Worm (Caenorhabditis elegans): ENCODE data around the gene Y55F3AR.2.
A peak's percentile ranks its signal among the peaks of the same experiment; 100 is the strongest.
"Not testable (repeated sequence)": the region's sequence is repeated elsewhere in the genome, so short reads cannot be mapped to it uniquely, and the experiment has no call there.

Gene Y55F3AR.2

ce11 chrIV:1051636-1052133 lies 42.7 kb upstream of the Y55F3AR.2 start, which contains the start of gene Y55F3AM.21:
Gene Y55F3AM.21 (minus strand): TSS chrIV:1051686.
- not testable (repeated sequence) for TF ChIP-seq sptf-1 (tag; optimal IDR thresholded peaks at IDR 0.05); ztf-11 (tag; optimal IDR thresholded peaks at IDR 0.05); ceh-83 (GFP tag; optimal IDR thresholded peaks at IDR 0.05)

ce11 chrIV:1053989-1054388 lies 40.4 kb upstream of the Y55F3AR.2 start:
- TF ChIP-seq ceh-39 (tag; optimal IDR thresholded peaks at IDR 0.05) (no peak), M03D4.4 (tag; optimal IDR thresholded peaks at IDR 0.05) (no peak), lsy-2 (tag; optimal IDR thresholded peaks at IDR 0.05) (no peak), bed-3 (GFP tag; optimal IDR thresholded peaks at IDR 0.05) (no peak), zip-8 (tag; optimal IDR thresholded peaks at IDR 0.05) (no peak), unc-120 (tag; optimal IDR thresholded peaks at IDR 0.05; ENCODE audit: poor library complexity, severe bottlenecking) (no peak), ham-2 (GFP tag; optimal IDR thresholded peaks at IDR 0.05) (no peak), nhr-237 (tag; optimal IDR thresholded peaks at IDR 0.05) (no peak), lin-32 (GFP tag; optimal IDR thresholded peaks at IDR 0.05) (no peak), elt-3 (tag; optimal IDR thresholded peaks at IDR 0.05) (no peak), ceh-83 (GFP tag; optimal IDR thresholded peaks at IDR 0.05) (no peak)

- TF ChIP-seq ces-1 (GFP tag; optimal IDR thresholded peaks at IDR 0.05), result peak; percentile 42
- TF ChIP-seq elt-3 (tag; optimal IDR thresholded peaks at IDR 0.05), result no peak
- TF ChIP-seq nhr-237 (tag; optimal IDR thresholded peaks at IDR 0.05), result no peak
Observed at ce11 chrIV:1054736-1055135, 39.6 kb upstream of the Y55F3AR.2 start, which contains the start of gene dcap-1. Gene dcap-1 (minus strand): TSS chrIV:1054794.

ce11 chrIV:1055734-1056133 lies 38.6 kb upstream of the Y55F3AR.2 start:
- no peak for TF ChIP-seq blmp-1 (tag; optimal IDR thresholded peaks at IDR 0.05)
- TF ChIP-seq bed-3 (GFP tag; optimal IDR thresholded peaks at IDR 0.05), result no peak
- no peak for TF ChIP-seq mep-1 (tag; optimal IDR thresholded peaks at IDR 0.05)
- TF ChIP-seq lsy-2 (tag; optimal IDR thresholded peaks at IDR 0.05), result no peak
- TF ChIP-seq nhr-28 (tag; optimal IDR thresholded peaks at IDR 0.05), result no peak
- no peak for TF ChIP-seq zip-8 (tag; optimal IDR thresholded peaks at IDR 0.05)
- no peak for TF ChIP-seq snpc-4 (tag; optimal IDR thresholded peaks at IDR 0.05)
- no peak for TF ChIP-seq nhr-237 (tag; optimal IDR thresholded peaks at IDR 0.05)
- no peak for TF ChIP-seq ceh-83 (GFP tag; optimal IDR thresholded peaks at IDR 0.05)
- no peak for TF ChIP-seq unc-39 (tag; optimal IDR thresholded peaks at IDR 0.05)
- no peak for TF ChIP-seq pha-4 (tag; optimal IDR thresholded peaks at IDR 0.05)
- TF ChIP-seq elt-1 (tag; optimal IDR thresholded peaks at IDR 0.05; ENCODE audit: borderline replicate concordance, insufficient read depth), result no peak
- no peak for TF ChIP-seq mab-5 (tag; optimal IDR thresholded peaks at IDR 0.05)

ce11 chrIV:1056263-1056942 lies 37.9 kb upstream of the Y55F3AR.2 start, which contains the start of the genes Y55F3AM.13 and mrps-25:
Gene Y55F3AM.13 (minus strand): TSS chrIV:1056313.
Gene mrps-25 (plus strand): TSS chrIV:1056892.
- TF ChIP-seq ces-1 (GFP tag; optimal IDR thresholded peaks at IDR 0.05) (peak; percentile 73), pha-4 (tag; optimal IDR thresholded peaks at IDR 0.05) (no peak), mep-1 (tag; optimal IDR thresholded peaks at IDR 0.05) (no peak), nhr-2 (tag; optimal IDR thresholded peaks at IDR 0.05) (no peak), unc-120 (tag; optimal IDR thresholded peaks at IDR 0.05; ENCODE audit: poor library complexity, severe bottlenecking) (no peak), lsy-2 (tag; optimal IDR thresholded peaks at IDR 0.05) (peak; percentile 8), mls-2 (tag; optimal IDR thresholded peaks at IDR 0.05) (no peak), hlh-1 (tag; optimal IDR thresholded peaks at IDR 0.05) (no peak), zip-8 (tag; optimal IDR thresholded peaks at IDR 0.05) (no peak), nhr-237 (tag; optimal IDR thresholded peaks at IDR 0.05) (peak; percentile 28), blmp-1 (tag; optimal IDR thresholded peaks at IDR 0.05) (no peak), ceh-39 (tag; optimal IDR thresholded peaks at IDR 0.05) (no peak)

- no peak for TF ChIP-seq blmp-1 (tag; optimal IDR thresholded peaks at IDR 0.05)
- no peak for TF ChIP-seq ztf-11 (tag; optimal IDR thresholded peaks at IDR 0.05)
- TF ChIP-seq snpc-4 (tag; optimal IDR thresholded peaks at IDR 0.05), result no peak
- no peak for TF ChIP-seq nhr-28 (tag; optimal IDR thresholded peaks at IDR 0.05)
- no peak for TF ChIP-seq mep-1 (tag; optimal IDR thresholded peaks at IDR 0.05)
- no peak for TF ChIP-seq drap-1 (GFP tag; optimal IDR thresholded peaks at IDR 0.05)
- TF ChIP-seq lin-32 (GFP tag; optimal IDR thresholded peaks at IDR 0.05), result no peak
- no peak for TF ChIP-seq nhr-2 (tag; optimal IDR thresholded peaks at IDR 0.05)
- no peak for TF ChIP-seq elt-3 (tag; optimal IDR thresholded peaks at IDR 0.05)
- TF ChIP-seq unc-62 (GFP tag; optimal IDR thresholded peaks at IDR 0.05), result no peak
- no peak for TF ChIP-seq cnd-1 (tag; optimal IDR thresholded peaks at IDR 0.05)
Observed at ce11 chrIV:1058504-1058903, 35.8 kb upstream of the Y55F3AR.2 start.
